Worm (Caenorhabditis elegans) whole organism, late embryonic: ENCODE measurements around the gene angl-1.

Source experiments
- Y22D7AL.16 ChIP-seq: sonication (generic microtip); optimal IDR thresholded peaks from 2 replicates; lab custom pipeline; 2016; ENCODE audit warnings: missing genetic modification characterization, missing compliant biosample characterization
- ama-1 ChIP-seq: fragments of 150-350 bp; optimal IDR thresholded peaks from 2 replicates; lab custom pipeline; 2014
- ceh-31 ChIP-seq: sonication (generic microtip); optimal IDR thresholded peaks from 2 replicates; lab custom pipeline; 2016; ENCODE audit warnings: missing genetic modification characterization, missing compliant biosample characterization
- ceh-45 ChIP-seq: fragments of 200-800 bp; sonication (Bioruptor generic); IDR thresholded peaks from 2 replicates; pipeline ENCODE4 v1.3.6; 2022; ENCODE audit warnings: missing genetic modification reagents, missing genetic modification characterization, missing compliant biosample characterization
- ceh-48 ChIP-seq: sonication (generic microtip); optimal IDR thresholded peaks from 2 replicates; lab custom pipeline; 2016; ENCODE audit warnings: missing genetic modification characterization, inconsistent platforms, missing compliant biosample characterization
- fkh-10 ChIP-seq: fragments of 150-350 bp; optimal IDR thresholded peaks from 2 replicates; lab custom pipeline; 2014; ENCODE audit warnings: missing biosample characterization, missing genetic modification reagents, missing genetic modification characterization
- nhr-11 ChIP-seq: fragments of 150-350 bp; optimal IDR thresholded peaks from 2 replicates; lab custom pipeline; 2014; ENCODE audit warnings: missing biosample characterization, missing genetic modification characterization
- nhr-232 ChIP-seq: sonication (generic microtip); optimal IDR thresholded peaks from 2 replicates; lab custom pipeline; 2016; ENCODE audit warnings: missing genetic modification characterization, missing compliant biosample characterization
- pqm-1 ChIP-seq: sonication (generic microtip); optimal IDR thresholded peaks from 2 replicates; lab custom pipeline; 2016; ENCODE audit warnings: missing genetic modification characterization, missing compliant biosample characterization
- unc-55 ChIP-seq: sonication (generic microtip); optimal IDR thresholded peaks from 2 replicates; lab custom pipeline; 2017; ENCODE audit warnings: missing biosample characterization, missing genetic modification reagents, missing genetic modification characterization
- zip-5 ChIP-seq: sonication (generic microtip); optimal IDR thresholded peaks from 2 replicates; lab custom pipeline; 2016; ENCODE audit warnings: missing genetic modification characterization, missing compliant biosample characterization

DNA sequence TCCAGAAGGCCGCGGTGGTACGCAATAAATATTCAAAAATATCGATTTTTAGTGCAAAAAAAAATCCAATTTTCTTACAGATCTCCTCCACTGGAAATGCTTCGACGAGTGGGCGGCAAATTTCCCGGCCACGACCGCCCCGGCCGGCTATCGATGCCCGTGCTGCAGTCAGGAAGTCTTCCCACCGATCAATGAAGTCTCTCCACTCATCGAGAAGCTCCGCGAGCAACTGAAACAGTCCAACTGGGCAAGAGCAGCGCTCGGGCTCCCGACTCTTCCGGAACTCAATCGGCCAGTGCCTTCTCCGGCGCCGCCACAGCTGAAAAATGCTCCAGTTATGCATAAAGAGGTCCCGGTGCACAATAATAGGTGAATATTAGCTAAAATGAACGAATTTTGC lies 43.1 kb downstream of the angl-1 start, which contains the start of gene Y45G12B.3:
- TF ChIP-seq nhr-232 (tag; lab: Kevin White, UChicago) (no peak), nhr-11 (tag; lab: Kevin White, UChicago) (no peak), ceh-48 (tag; lab: Kevin White, UChicago) (no peak), Y22D7AL.16 (tag; lab: Kevin White, UChicago) (no peak), ceh-45 (GFP tag; lab: Robert Waterston, UW) (no peak), zip-5 (tag; lab: Kevin White, UChicago) (no peak), pqm-1 (tag; lab: Kevin White, UChicago) (no peak), ama-1 (no peak), ceh-31 (tag; lab: Kevin White, UChicago) (no peak), fkh-10 (no peak), unc-55 (GFP tag; lab: Kevin White, UChicago) (no peak)
